Worm (Caenorhabditis elegans) whole organism, mixed stage, embryonic: Measurements from ENCODE around the gene cutl-24.

Experiments
- M03D4.4 ChIP-seq: sonication (generic microtip); optimal IDR thresholded peaks from 2 replicates; lab custom pipeline; 2017; ENCODE audit warnings: mild to moderate bottlenecking, missing genetic modification characterization, missing compliant biosample characterization
- bed-3 ChIP-seq: fragments of 200-800 bp; sonication (Bioruptor generic); optimal IDR thresholded peaks from 3 replicates; lab custom pipeline; 2018; ENCODE audit warnings: mild to moderate bottlenecking, missing genetic modification characterization, moderate library complexity, missing compliant biosample characterization
- blmp-1 ChIP-seq: fragments of 150-350 bp; optimal IDR thresholded peaks from 2 replicates; lab custom pipeline; 2014; ENCODE audit warnings: missing biosample characterization, missing genetic modification characterization
- ceh-39 ChIP-seq: fragments of 150-350 bp; optimal IDR thresholded peaks from 2 replicates; lab custom pipeline; 2014; ENCODE audit warnings: missing biosample characterization, missing genetic modification characterization
- ceh-83 ChIP-seq: fragments of 200-800 bp; sonication (Bioruptor generic); optimal IDR thresholded peaks from 2 replicates; lab custom pipeline; 2018; ENCODE audit warnings: mild to moderate bottlenecking, missing genetic modification characterization, missing compliant biosample characterization
- ces-1 ChIP-seq: fragments of 150-350 bp; optimal IDR thresholded peaks from 2 replicates; lab custom pipeline; 2014; ENCODE audit warnings: missing biosample characterization, missing genetic modification reagents, missing genetic modification characterization
- drap-1 ChIP-seq: fragments of 200-800 bp; sonication (Bioruptor generic); optimal IDR thresholded peaks from 3 replicates; lab custom pipeline; 2018; ENCODE audit warnings: mild to moderate bottlenecking, missing genetic modification characterization, missing compliant biosample characterization
- elt-1 ChIP-seq: sonication (generic microtip); optimal IDR thresholded peaks from 2 replicates; lab custom pipeline; 2017; ENCODE audit warnings: missing genetic modification characterization, mild to moderate bottlenecking, missing compliant biosample characterization, antibody characterized with exemption, moderate library complexity, borderline replicate concordance; ENCODE audit not compliant: insufficient read depth
- elt-3 ChIP-seq: fragments of 150-350 bp; optimal IDR thresholded peaks from 2 replicates; lab custom pipeline; 2014; ENCODE audit warnings: missing biosample characterization, missing genetic modification characterization
- flh-1 ChIP-seq: fragments of 200-800 bp; sonication (Bioruptor generic); optimal IDR thresholded peaks from 2 replicates; lab custom pipeline; 2018; ENCODE audit warnings: mild to moderate bottlenecking, missing genetic modification characterization, moderate library complexity, missing compliant biosample characterization
- ham-2 ChIP-seq: fragments of 200-800 bp; sonication (Bioruptor generic); optimal IDR thresholded peaks from 2 replicates; lab custom pipeline; 2018; ENCODE audit warnings: mild to moderate bottlenecking, missing genetic modification characterization, missing compliant biosample characterization
- hlh-1 ChIP-seq: fragments of 150-350 bp; optimal IDR thresholded peaks from 2 replicates; lab custom pipeline; 2014; ENCODE audit warnings: missing biosample characterization, missing genetic modification reagents, missing genetic modification characterization
- lin-13 ChIP-seq: fragments of 150-350 bp; optimal IDR thresholded peaks from 2 replicates; lab custom pipeline; 2014; ENCODE audit warnings: missing biosample characterization, missing genetic modification characterization
- lin-32 ChIP-seq: fragments of 200-800 bp; sonication (Bioruptor generic); optimal IDR thresholded peaks from 2 replicates; lab custom pipeline; 2018; ENCODE audit warnings: mild to moderate bottlenecking, missing genetic modification characterization, missing compliant biosample characterization
- lsy-2 ChIP-seq: fragments of 150-350 bp; optimal IDR thresholded peaks from 2 replicates; lab custom pipeline; 2014; ENCODE audit warnings: missing biosample characterization, missing genetic modification characterization
- mab-5 ChIP-seq: fragments of 150-350 bp; optimal IDR thresholded peaks from 2 replicates; lab custom pipeline; 2014; ENCODE audit warnings: missing biosample characterization, missing genetic modification characterization
- mep-1 ChIP-seq: fragments of 150-350 bp; optimal IDR thresholded peaks from 2 replicates; lab custom pipeline; 2017; ENCODE audit warnings: missing biosample characterization, missing genetic modification reagents, missing genetic modification characterization, inconsistent platforms
- nhr-12 ChIP-seq: fragments of 150-350 bp; optimal IDR thresholded peaks from 2 replicates; lab custom pipeline; 2014; ENCODE audit warnings: missing biosample characterization, missing genetic modification characterization
- nhr-2 ChIP-seq: fragments of 150-350 bp; optimal IDR thresholded peaks from 2 replicates; lab custom pipeline; 2014; ENCODE audit warnings: missing biosample characterization, missing genetic modification characterization
- nhr-76 ChIP-seq: sonication (generic microtip); optimal IDR thresholded peaks from 2 replicates; lab custom pipeline; 2017; ENCODE audit warnings: missing biosample characterization, missing genetic modification characterization
- pha-4 ChIP-seq: fragments of 150-350 bp; optimal IDR thresholded peaks from 2 replicates; lab custom pipeline; 2018; ENCODE audit warnings: missing biosample characterization, missing genetic modification reagents, missing genetic modification characterization
- sem-2 ChIP-seq: fragments of 200-800 bp; sonication (Bioruptor generic); optimal IDR thresholded peaks from 2 replicates; lab custom pipeline; 2018; ENCODE audit warnings: mild to moderate bottlenecking, missing genetic modification characterization, missing compliant biosample characterization
- snpc-4 ChIP-seq: fragments of 150-350 bp; optimal IDR thresholded peaks from 2 replicates; lab custom pipeline; 2014; ENCODE audit warnings: missing biosample characterization, missing genetic modification characterization
- sptf-1 ChIP-seq: sonication (generic microtip); optimal IDR thresholded peaks from 2 replicates; lab custom pipeline; 2017; ENCODE audit warnings: mild to moderate bottlenecking, missing genetic modification characterization, moderate library complexity, missing compliant biosample characterization
- tbx-8 ChIP-seq: fragments of 200-800 bp; sonication (Bioruptor generic); optimal IDR thresholded peaks from 2 replicates; lab custom pipeline; 2018; ENCODE audit warnings: mild to moderate bottlenecking, missing genetic modification characterization, moderate library complexity, missing compliant biosample characterization
- unc-120 ChIP-seq: sonication (generic microtip); optimal IDR thresholded peaks from 2 replicates; lab custom pipeline; 2017; ENCODE audit warnings: missing genetic modification characterization, missing compliant biosample characterization; ENCODE audit not compliant: poor library complexity, severe bottlenecking
- unc-39 ChIP-seq: fragments of 150-350 bp; optimal IDR thresholded peaks from 2 replicates; lab custom pipeline; 2014; ENCODE audit warnings: missing biosample characterization, missing genetic modification characterization
- unc-62 ChIP-seq: fragments of 150-350 bp; optimal IDR thresholded peaks from 2 replicates; lab custom pipeline; 2014; ENCODE audit warnings: missing biosample characterization, missing genetic modification reagents, missing genetic modification characterization
- zip-8 ChIP-seq: fragments of 150-350 bp; optimal IDR thresholded peaks from 2 replicates; lab custom pipeline; 2014; ENCODE audit warnings: missing biosample characterization, missing genetic modification characterization
- ztf-11 ChIP-seq: fragments of 150-350 bp; optimal IDR thresholded peaks from 2 replicates; lab custom pipeline; 2014; ENCODE audit warnings: missing biosample characterization, missing genetic modification characterization

cutl-24 gene

ce11 chrIV:164777-165176 lies at the start of gene cutl-24:
Gene cutl-24, plus strand, starts transcription at chrIV:165077.
- TF ChIP-seq unc-39: no peak
- TF ChIP-seq lin-32 (GFP tag; lab: Kevin White, UChicago): no peak
- TF ChIP-seq nhr-2 (tag; lab: Kevin White, UChicago): no peak
- no peak for TF ChIP-seq hlh-1
- no peak for TF ChIP-seq nhr-12 (tag; lab: Kevin White, UChicago)
- no peak for TF ChIP-seq bed-3 (GFP tag; lab: Kevin White, UChicago)
- TF ChIP-seq ham-2 (GFP tag; lab: Kevin White, UChicago): no peak
- no peak for TF ChIP-seq ceh-83 (GFP tag; lab: Kevin White, UChicago)
- TF ChIP-seq drap-1: no peak
- no peak for TF ChIP-seq mep-1 (tag; lab: Kevin White, UChicago)
- no peak for TF ChIP-seq tbx-8
- TF ChIP-seq lsy-2 (tag; lab: Kevin White, UChicago): no peak
- TF ChIP-seq M03D4.4 (tag; lab: Kevin White, UChicago): no peak
- no peak for TF ChIP-seq elt-3 (tag; lab: Kevin White, UChicago)
- TF ChIP-seq ces-1 (GFP tag; lab: Kevin White, UChicago): no peak

- TF ChIP-seq ces-1 (GFP tag; lab: Kevin White, UChicago) (no peak), drap-1 (no peak), sem-2 (no peak), hlh-1 (no peak), bed-3 (GFP tag; lab: Kevin White, UChicago) (no peak), mab-5 (tag; lab: Kevin White, UChicago) (no peak), M03D4.4 (tag; lab: Kevin White, UChicago) (no peak), sptf-1 (tag; lab: Kevin White, UChicago) (no peak), elt-3 (tag; lab: Kevin White, UChicago) (no peak), nhr-2 (tag; lab: Kevin White, UChicago) (no peak), pha-4 (tag; lab: Kevin White, UChicago) (no peak), unc-120 (tag; lab: Kevin White, UChicago) (no peak), flh-1 (no peak), nhr-76 (tag; lab: Kevin White, UChicago) (no peak), ztf-11 (tag; lab: Kevin White, UChicago) (no peak), blmp-1 (tag; lab: Kevin White, UChicago) (no peak), unc-39 (no peak)
Observed at ce11 chrIV:118786-119185, 46.1 kb upstream of the cutl-24 start.

ce11 chrIV:119792-120191 lies 45.1 kb upstream of the cutl-24 start:
- TF ChIP-seq ceh-83 (GFP tag; lab: Kevin White, UChicago): no peak
- no peak for TF ChIP-seq nhr-12 (tag; lab: Kevin White, UChicago)
- TF ChIP-seq ceh-39 (tag; lab: Kevin White, UChicago): no peak
- no peak for TF ChIP-seq unc-39
- no peak for TF ChIP-seq elt-1 (tag; lab: Kevin White, UChicago)
- TF ChIP-seq ces-1 (GFP tag; lab: Kevin White, UChicago): no peak
- no peak for TF ChIP-seq ham-2 (GFP tag; lab: Kevin White, UChicago)
- TF ChIP-seq unc-62 (GFP tag; lab: Kevin White, UChicago): no peak
- no peak for TF ChIP-seq lin-13 (tag; lab: Kevin White, UChicago)
- TF ChIP-seq hlh-1: no peak
- no peak for TF ChIP-seq pha-4 (tag; lab: Kevin White, UChicago)

ce11 chrIV:121607-122006 lies 43.3 kb upstream of the cutl-24 start, which contains the start of gene tut-1:
Gene tut-1, minus strand, starts transcription at chrIV:121707.
- no peak for TF ChIP-seq unc-39
- TF ChIP-seq ceh-83 (GFP tag; lab: Kevin White, UChicago): no peak
- no peak for TF ChIP-seq nhr-76 (tag; lab: Kevin White, UChicago)
- no peak for TF ChIP-seq elt-1 (tag; lab: Kevin White, UChicago)
- TF ChIP-seq lsy-2 (tag; lab: Kevin White, UChicago): no peak
- TF ChIP-seq tbx-8: no peak
- no peak for TF ChIP-seq snpc-4 (tag; lab: Kevin White, UChicago)
- TF ChIP-seq sptf-1 (tag; lab: Kevin White, UChicago): no peak
- no peak for TF ChIP-seq elt-3 (tag; lab: Kevin White, UChicago)
- no peak for TF ChIP-seq ztf-11 (tag; lab: Kevin White, UChicago)
- TF ChIP-seq ham-2 (GFP tag; lab: Kevin White, UChicago): no peak
- TF ChIP-seq zip-8 (tag; lab: Kevin White, UChicago): no peak
- no peak for TF ChIP-seq nhr-2 (tag; lab: Kevin White, UChicago)
- TF ChIP-seq blmp-1 (tag; lab: Kevin White, UChicago): no peak
- no peak for TF ChIP-seq lin-13 (tag; lab: Kevin White, UChicago)
- TF ChIP-seq mep-1 (tag; lab: Kevin White, UChicago): no peak
